Fruit fly (Drosophila melanogaster) whole organism, adult: ENCODE results near the gene CG7379.

ENCODE experiments used
- CG11617 ChIP-seq: fragments of 200-800 bp; sonication (Bioruptor generic); optimal IDR thresholded peaks from 2 replicates; lab custom pipeline; 2017; ENCODE audit warnings: mild to moderate bottlenecking, missing biosample characterization, missing genetic modification reagents, missing genetic modification characterization
- CG12768 ChIP-seq: fragments of 200-800 bp; sonication (Bioruptor generic); optimal IDR thresholded peaks from 2 replicates; lab custom pipeline; 2017; ENCODE audit warnings: missing biosample characterization, missing genetic modification characterization, mild to moderate bottlenecking, moderate library complexity, missing genetic modification reagents
- CG14711 ChIP-seq: fragments of 200-800 bp; sonication (Bioruptor generic); optimal IDR thresholded peaks from 2 replicates; lab custom pipeline; 2018; ENCODE audit warnings: missing biosample characterization, mild to moderate bottlenecking, missing genetic modification characterization, moderate library complexity
- CG1620 ChIP-seq: fragments of 200-800 bp; sonication (Bioruptor generic); optimal IDR thresholded peaks from 2 replicates; lab custom pipeline; 2016; ENCODE audit warnings: missing biosample characterization, missing genetic modification characterization
- CG33017 ChIP-seq: fragments of 200-800 bp; sonication (Bioruptor generic); optimal IDR thresholded peaks from 2 replicates; lab custom pipeline; 2018; ENCODE audit warnings: missing biosample characterization, mild to moderate bottlenecking, missing genetic modification characterization, moderate library complexity
- CG5204 ChIP-seq: fragments of 200-800 bp; sonication (Bioruptor generic); optimal IDR thresholded peaks from 2 replicates; lab custom pipeline; 2016; ENCODE audit warnings: missing biosample characterization, missing genetic modification characterization
- CG7045 ChIP-seq: fragments of 200-800 bp; sonication (Bioruptor generic); optimal IDR thresholded peaks from 2 replicates; lab custom pipeline; 2017; ENCODE audit warnings: missing biosample characterization, mild to moderate bottlenecking, missing genetic modification characterization
- CG7101 ChIP-seq: fragments of 200-800 bp; sonication (Bioruptor generic); optimal IDR thresholded peaks from 2 replicates; lab custom pipeline; 2018; ENCODE audit warnings: missing biosample characterization, mild to moderate bottlenecking, missing genetic modification characterization, moderate library complexity
- Clk ChIP-seq: fragments of 200-800 bp; sonication (Bioruptor generic); optimal IDR thresholded peaks from 2 replicates; lab custom pipeline; 2017; ENCODE audit warnings: missing biosample characterization, missing genetic modification characterization
- Crg-1 ChIP-seq: fragments of 200-800 bp; sonication (Bioruptor generic); optimal IDR thresholded peaks from 2 replicates; lab custom pipeline; 2016; ENCODE audit warnings: missing biosample characterization, missing genetic modification characterization
- Hr96 ChIP-seq: fragments of 200-800 bp; sonication (Bioruptor generic); optimal IDR thresholded peaks from 2 replicates; lab custom pipeline; 2016; ENCODE audit warnings: missing biosample characterization, missing genetic modification characterization
- Mnt ChIP-seq: fragments of 200-800 bp; sonication (Bioruptor generic); optimal IDR thresholded peaks from 2 replicates; lab custom pipeline; 2016; ENCODE audit warnings: missing biosample characterization, mild to moderate bottlenecking, missing genetic modification characterization
- bab1 ChIP-seq: fragments of 200-800 bp; sonication (Bioruptor generic); optimal IDR thresholded peaks from 3 replicates; lab custom pipeline; 2019; ENCODE audit warnings: missing biosample characterization, mild to moderate bottlenecking, missing genetic modification characterization, moderate library complexity
- cic ChIP-seq: fragments of 200-800 bp; sonication (Bioruptor generic); optimal IDR thresholded peaks from 2 replicates; lab custom pipeline; 2017; ENCODE audit warnings: missing biosample characterization, mild to moderate bottlenecking, missing genetic modification characterization, moderate library complexity
- cnc ChIP-seq, 2 experiments: fragments of >200 bp; optimal IDR thresholded peaks; 2 replicates each; lab custom pipeline; 2017
- kay ChIP-seq: fragments of 200-800 bp; sonication (Bioruptor generic); peaks from one replicate; lab custom pipeline; 2016; ENCODE audit warnings: missing biosample characterization, missing genetic modification characterization, borderline replicate concordance
- ovo ChIP-seq: fragments of 200-800 bp; sonication (Bioruptor generic); optimal IDR thresholded peaks from 2 replicates; lab custom pipeline; 2016; ENCODE audit warnings: missing biosample characterization, missing genetic modification characterization
- pad ChIP-seq: fragments of 200-800 bp; sonication (Bioruptor generic); optimal IDR thresholded peaks from 3 replicates; lab custom pipeline; 2017; ENCODE audit warnings: missing biosample characterization, missing genetic modification characterization, mild to moderate bottlenecking, moderate library complexity, missing genetic modification reagents
- tj ChIP-seq: fragments of 200-800 bp; sonication (Bioruptor generic); optimal IDR thresholded peaks from 3 replicates; lab custom pipeline; 2017; ENCODE audit warnings: missing biosample characterization, mild to moderate bottlenecking, missing genetic modification characterization, moderate library complexity
- toe ChIP-seq: fragments of 200-800 bp; sonication (Bioruptor generic); optimal IDR thresholded peaks from 2 replicates; lab custom pipeline; 2016; ENCODE audit warnings: missing biosample characterization, missing genetic modification characterization

The CG7379 gene

dm6 chr3R:17795561-17796170, 2.4 kb downstream of the CG7379 start:
- no peak for TF ChIP-seq pad (GFP tag; lab: Kevin White, UChicago)
- no peak for TF ChIP-seq bab1 (GFP tag; lab: Kevin White, UChicago)
- no peak for TF ChIP-seq CG5204 (GFP tag; lab: Kevin White, UChicago)
- no peak for TF ChIP-seq ovo (GFP tag; lab: Kevin White, UChicago)
- TF ChIP-seq toe (GFP tag; lab: Kevin White, UChicago): no peak
- TF ChIP-seq cnc (optimal IDR thresholded peaks at IDR 0.05; lab: Kevin White, UChicago): no peak
- TF ChIP-seq Hr96 (GFP tag; lab: Kevin White, UChicago): no peak
- TF ChIP-seq Clk (GFP tag; lab: Kevin White, UChicago): no peak
- no peak for TF ChIP-seq cic (GFP tag; lab: Kevin White, UChicago)
- TF ChIP-seq CG11617: no peak
- no peak for TF ChIP-seq CG7101 (tag; lab: Kevin White, UChicago)
- no peak for TF ChIP-seq CG12768 (GFP tag; lab: Kevin White, UChicago)
- TF ChIP-seq Mnt (GFP tag; lab: Kevin White, UChicago): no peak
- TF ChIP-seq tj: no peak
- TF ChIP-seq CG33017: no peak
- TF ChIP-seq Crg-1: no peak
- no peak for TF ChIP-seq CG7045
- TF ChIP-seq CG1620 (GFP tag; lab: Kevin White, UChicago): no peak
- TF ChIP-seq CG14711 (tag; lab: Kevin White, UChicago): no peak
- TF ChIP-seq kay (GFP tag; lab: Kevin White, UChicago): no peak

dm6 chr3R:17795075-17795420, 3.1 kb downstream of the CG7379 start, which contains the start of gene pasi1:
Gene pasi1 (plus strand): TSS chr3R:17795075.
- TF ChIP-seq CG14711 (tag; lab: Kevin White, UChicago): no peak
- TF ChIP-seq toe (GFP tag; lab: Kevin White, UChicago): no peak
- TF ChIP-seq CG1620 (GFP tag; lab: Kevin White, UChicago): no peak
- TF ChIP-seq bab1 (GFP tag; lab: Kevin White, UChicago): no peak
- TF ChIP-seq CG7101 (tag; lab: Kevin White, UChicago): no peak
- TF ChIP-seq CG11617: no peak
- no peak for TF ChIP-seq CG7045
- no peak for TF ChIP-seq Mnt (GFP tag; lab: Kevin White, UChicago)
- no peak for TF ChIP-seq cic (GFP tag; lab: Kevin White, UChicago)
- TF ChIP-seq Hr96 (GFP tag; lab: Kevin White, UChicago): no peak
- TF ChIP-seq CG5204 (GFP tag; lab: Kevin White, UChicago): no peak
- no peak for TF ChIP-seq CG12768 (GFP tag; lab: Kevin White, UChicago)
- no peak for TF ChIP-seq Clk (GFP tag; lab: Kevin White, UChicago)
- no peak for TF ChIP-seq cnc (optimal IDR thresholded peaks at IDR 0.05; lab: Kevin White, UChicago)
- no peak for TF ChIP-seq kay (GFP tag; lab: Kevin White, UChicago)
- no peak for TF ChIP-seq CG33017
- TF ChIP-seq pad (GFP tag; lab: Kevin White, UChicago): no peak
- no peak for TF ChIP-seq ovo (GFP tag; lab: Kevin White, UChicago)
- TF ChIP-seq Crg-1: no peak

dm6 chr3R:17794335-17795074, 3.6 kb downstream of the CG7379 start, which contains the start of gene CG43102:
Gene CG43102 (minus strand): TSS chr3R:17794490.
- peak; percentile 60 for TF ChIP-seq CG33017
- no peak for TF ChIP-seq kay (GFP tag; lab: Kevin White, UChicago)
- TF ChIP-seq CG5204 (GFP tag; lab: Kevin White, UChicago): peak; percentile 20
- TF ChIP-seq Clk (GFP tag; lab: Kevin White, UChicago): no peak
- TF ChIP-seq CG7045: peak; percentile 34
- peak; percentile 60 for TF ChIP-seq CG11617
- TF ChIP-seq CG7101 (tag; lab: Kevin White, UChicago): peak; percentile 69
- peak; percentile 73 for TF ChIP-seq bab1 (GFP tag; lab: Kevin White, UChicago)
- peak; percentile 92 for TF ChIP-seq CG14711 (tag; lab: Kevin White, UChicago)
- no peak for TF ChIP-seq Crg-1
- TF ChIP-seq Mnt (GFP tag; lab: Kevin White, UChicago): peak; percentile 49
- TF ChIP-seq toe (GFP tag; lab: Kevin White, UChicago): peak; percentile 31
- TF ChIP-seq ovo (GFP tag; lab: Kevin White, UChicago): peak; percentile 12
- TF ChIP-seq cic (GFP tag; lab: Kevin White, UChicago): no peak
- TF ChIP-seq tj: peak; percentile 7
- no peak for TF ChIP-seq pad (GFP tag; lab: Kevin White, UChicago)
- TF ChIP-seq Hr96 (GFP tag; lab: Kevin White, UChicago): peak; percentile 58
- peak; percentile 22 for TF ChIP-seq CG1620 (GFP tag; lab: Kevin White, UChicago)
- TF ChIP-seq cnc (optimal IDR thresholded peaks at IDR 0.05; lab: Kevin White, UChicago): no peak
- no peak for TF ChIP-seq CG12768 (GFP tag; lab: Kevin White, UChicago)

- TF ChIP-seq toe (GFP tag; lab: Kevin White, UChicago): no peak
- no peak for TF ChIP-seq bab1 (GFP tag; lab: Kevin White, UChicago)
- TF ChIP-seq CG14711 (tag; lab: Kevin White, UChicago): no peak
- TF ChIP-seq CG33017: no peak
- no peak for TF ChIP-seq ovo (GFP tag; lab: Kevin White, UChicago)
- no peak for TF ChIP-seq kay (GFP tag; lab: Kevin White, UChicago)
- no peak for TF ChIP-seq CG12768 (GFP tag; lab: Kevin White, UChicago)
- no peak for TF ChIP-seq CG7101 (tag; lab: Kevin White, UChicago)
- TF ChIP-seq tj: no peak
Measured at dm6 chr3R:17793287-17793686, 4.8 kb downstream of the CG7379 start.

- TF ChIP-seq CG1620 (GFP tag; lab: Kevin White, UChicago) (no peak), CG7045 (no peak), CG14711 (tag; lab: Kevin White, UChicago) (no peak), CG5204 (GFP tag; lab: Kevin White, UChicago) (no peak), Mnt (GFP tag; lab: Kevin White, UChicago) (no peak), CG33017 (no peak), Crg-1 (no peak), CG11617 (no peak), ovo (GFP tag; lab: Kevin White, UChicago) (no peak), cnc (optimal IDR thresholded peaks at IDR 0.05; lab: Kevin White, UChicago) (no peak), kay (GFP tag; lab: Kevin White, UChicago) (no peak), toe (GFP tag; lab: Kevin White, UChicago) (no peak), bab1 (GFP tag; lab: Kevin White, UChicago) (no peak), cic (GFP tag; lab: Kevin White, UChicago) (no peak), CG12768 (GFP tag; lab: Kevin White, UChicago) (no peak), tj (no peak), Hr96 (GFP tag; lab: Kevin White, UChicago) (no peak), Clk (GFP tag; lab: Kevin White, UChicago) (no peak), CG7101 (tag; lab: Kevin White, UChicago) (no peak)
Measured at dm6 chr3R:17789937-17790336, 8.2 kb downstream of the CG7379 start.
